Fruit fly (Drosophila melanogaster): ENCODE data around the gene CG4820.

- no peak for TF ChIP-seq CG8478 (optimal IDR thresholded peaks at IDR 0.05)
- no peak for TF ChIP-seq Dll (optimal IDR thresholded peaks at IDR 0.05)
Measured at dm6 chr3R:11214449-11214950, 1.8 kb upstream of the CG4820 start, which contains the start of gene ZnT86D.

All from whole organism.